Worm (Caenorhabditis elegans) whole organism, L4/young adult: ENCODE results near the gene glr-6.
A peak's percentile ranks its signal among the peaks of the same experiment; 100 is the strongest.
"Not testable (repeated sequence)": the region's sequence is repeated elsewhere in the genome, so short reads cannot be mapped to it uniquely, and the experiment has no call there.

ENCODE experiments used
- W03F9.2 ChIP-seq: fragments of 150-350 bp; optimal IDR thresholded peaks from 2 replicates; lab custom pipeline; 2014; ENCODE audit warnings: missing biosample characterization, missing genetic modification characterization
- dao-5 ChIP-seq: sonication (generic microtip); optimal IDR thresholded peaks from 2 replicates; lab custom pipeline; 2016; ENCODE audit warnings: missing genotype, missing genetic modification characterization, moderate library complexity, missing compliant biosample characterization
- him-1 ChIP-seq: sonication (generic microtip); optimal IDR thresholded peaks from 2 replicates; lab custom pipeline; 2016; ENCODE audit warnings: missing genotype, missing genetic modification reagents, missing genetic modification characterization, missing compliant biosample characterization

glr-6 gene

ce11 chrX:6840670-6841308 lies at the start of gene glr-6, which contains the start of gene asg-2:
Gene glr-6 (minus strand): TSS chrX:6840720.
Gene asg-2 (plus strand): TSS chrX:6841258.
- TF ChIP-seq him-1 (peak; percentile 22), dao-5 (tag; lab: Kevin White, UChicago) (no peak), W03F9.2 (tag; lab: Kevin White, UChicago) (peak; percentile 55)

- TF ChIP-seq him-1 (no peak), dao-5 (tag; lab: Kevin White, UChicago) (no peak), W03F9.2 (tag; lab: Kevin White, UChicago) (no peak)
These were observed 48.9 kb upstream of the glr-6 start, which contains the start of gene unc-6 for ce11 chrX:6889374-6889773. Gene unc-6 (plus strand): TSS chrX:6889674.

DNA sequence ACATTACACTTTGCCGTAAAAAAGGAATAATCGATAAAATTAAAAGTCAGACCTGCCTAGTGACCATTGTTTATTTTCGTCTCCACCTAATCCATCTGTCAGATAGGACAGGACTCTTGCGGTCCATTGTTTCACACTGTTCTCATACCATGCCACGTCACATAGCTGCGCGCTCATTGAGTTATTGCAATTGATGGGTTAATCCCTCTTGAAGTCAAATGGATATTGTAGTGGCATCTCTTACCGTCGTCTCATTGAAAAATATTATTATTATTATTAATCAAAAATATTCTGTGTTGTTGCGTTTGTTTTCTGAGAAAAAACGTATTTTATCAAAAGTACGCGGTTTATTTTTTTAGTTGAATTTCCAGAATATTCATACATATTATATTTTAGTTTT lies 47.7 kb upstream of the glr-6 start:
- TF ChIP-seq dao-5 (tag; lab: Kevin White, UChicago) (no peak), W03F9.2 (tag; lab: Kevin White, UChicago) (no peak), him-1 (no peak)

DNA sequence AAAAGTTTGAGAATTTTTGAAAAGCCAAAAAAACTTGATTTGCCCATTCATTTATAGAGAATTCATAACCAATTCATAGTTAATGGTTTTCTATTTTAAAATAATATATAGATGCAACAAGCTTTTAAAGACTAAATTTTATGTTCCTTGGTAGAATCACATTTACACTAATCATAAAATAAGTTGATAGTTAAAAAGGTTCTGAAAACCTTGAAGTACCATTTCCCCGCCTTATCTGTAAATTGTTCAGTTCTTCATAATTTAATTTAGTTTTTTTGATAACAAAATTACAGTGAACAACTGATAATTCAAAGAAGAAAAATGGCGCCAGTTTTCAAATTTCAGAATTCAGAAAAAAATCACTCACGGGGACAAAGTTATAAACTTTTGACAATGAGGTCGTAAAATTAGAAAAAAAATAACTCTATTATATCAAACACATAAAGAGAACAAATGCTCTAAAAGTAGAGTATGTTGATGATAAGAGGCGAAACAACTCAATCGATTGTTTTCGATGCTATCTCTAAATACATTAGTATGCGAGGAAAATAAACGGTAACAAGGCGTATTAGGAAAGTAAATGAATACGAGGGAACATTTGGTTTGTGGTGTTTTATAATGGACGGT lies 44.8 kb upstream of the glr-6 start, which contains the start of gene F41C6.7:
TSS of gene F41C6.7 (minus strand) at position 51 of the 627 bp plus-strand sequence.
- TF ChIP-seq him-1 (no peak), dao-5 (tag; lab: Kevin White, UChicago) (no peak), W03F9.2 (tag; lab: Kevin White, UChicago) (no peak)

ce11 chrX:6884439-6884838 lies 43.9 kb upstream of the glr-6 start:
- TF ChIP-seq him-1 (no peak), W03F9.2 (tag; lab: Kevin White, UChicago) (no peak), dao-5 (tag; lab: Kevin White, UChicago) (no peak)

DNA sequence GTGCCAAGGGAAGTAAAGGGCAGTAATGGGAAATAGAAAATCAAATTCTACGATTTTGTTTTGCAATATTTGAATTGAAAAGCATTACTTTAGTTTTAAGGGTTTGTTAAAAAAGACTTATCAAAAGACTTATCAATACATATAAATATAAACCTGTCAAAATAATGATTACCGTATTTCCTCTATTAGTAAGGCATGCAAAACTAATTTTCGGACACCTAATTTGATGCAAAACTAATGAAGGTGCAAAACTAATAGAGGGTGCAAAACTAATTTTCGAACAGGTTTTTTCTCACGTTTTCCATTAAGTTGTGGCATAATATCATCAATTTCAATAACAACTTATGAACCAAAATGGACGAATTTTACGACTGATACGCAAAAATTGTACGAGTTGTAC lies 41.3 kb upstream of the glr-6 start, which contains the start of gene F41C6.6:
TSS of gene F41C6.6 (minus strand) at position 101 of the 400 bp plus-strand sequence.
- TF ChIP-seq W03F9.2 (tag; lab: Kevin White, UChicago); dao-5 (tag; lab: Kevin White, UChicago); him-1: not testable (repeated sequence)

DNA sequence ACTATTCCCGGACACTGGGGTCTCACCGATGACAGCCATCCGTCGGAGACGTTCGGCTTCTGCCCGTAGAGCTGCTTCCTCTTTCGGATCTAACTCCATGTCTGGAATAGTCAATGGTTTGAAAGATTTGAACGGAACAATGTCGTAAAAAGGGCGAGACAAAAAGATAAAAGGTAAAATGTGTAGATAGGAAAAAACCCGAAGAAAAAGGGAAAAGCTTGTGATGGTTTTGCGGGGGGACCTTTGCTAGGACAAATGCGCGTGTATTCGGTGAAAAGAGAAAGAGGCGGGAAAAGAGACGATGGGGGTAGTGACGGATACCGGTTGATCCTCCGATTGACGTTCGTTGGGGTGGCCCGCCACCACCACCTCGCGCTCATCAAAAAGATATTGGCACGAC lies 36.9 kb upstream of the glr-6 start, which contains the start of gene col-173:
TSS of gene col-173 (minus strand) at position 101 of the 400 bp plus-strand sequence.
- TF ChIP-seq him-1 (no peak), W03F9.2 (tag; lab: Kevin White, UChicago) (no peak), dao-5 (tag; lab: Kevin White, UChicago) (no peak)

- TF ChIP-seq dao-5 (tag; lab: Kevin White, UChicago) (no peak), him-1 (no peak), W03F9.2 (tag; lab: Kevin White, UChicago) (no peak)
These were observed 34.8 kb upstream of the glr-6 start for ce11 chrX:6875273-6875672.

DNA sequence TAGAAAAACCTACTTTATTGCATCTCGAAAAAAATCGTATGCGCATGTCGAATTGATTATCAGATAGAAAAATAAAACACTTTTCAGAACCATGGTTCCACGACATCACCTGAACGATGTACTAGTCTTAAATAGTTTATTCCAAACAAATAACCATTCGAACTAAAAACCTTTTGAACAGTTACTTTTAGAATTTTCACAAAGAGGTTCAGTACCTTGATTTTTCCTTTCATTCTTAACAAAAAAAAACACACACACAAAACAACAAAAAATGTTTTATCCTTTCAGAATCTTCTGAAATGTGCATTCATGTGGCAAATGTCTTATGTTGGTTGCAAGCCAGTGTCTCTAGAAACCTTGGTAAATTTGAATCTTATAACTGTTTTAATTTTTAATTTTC lies 34.2 kb upstream of the glr-6 start, which contains the start of gene F41C6.4:
TSS of gene F41C6.4 (minus strand) at position 101 of the 400 bp plus-strand sequence.
- TF ChIP-seq W03F9.2 (tag; lab: Kevin White, UChicago) (no peak), him-1 (no peak), dao-5 (tag; lab: Kevin White, UChicago) (no peak)

DNA sequence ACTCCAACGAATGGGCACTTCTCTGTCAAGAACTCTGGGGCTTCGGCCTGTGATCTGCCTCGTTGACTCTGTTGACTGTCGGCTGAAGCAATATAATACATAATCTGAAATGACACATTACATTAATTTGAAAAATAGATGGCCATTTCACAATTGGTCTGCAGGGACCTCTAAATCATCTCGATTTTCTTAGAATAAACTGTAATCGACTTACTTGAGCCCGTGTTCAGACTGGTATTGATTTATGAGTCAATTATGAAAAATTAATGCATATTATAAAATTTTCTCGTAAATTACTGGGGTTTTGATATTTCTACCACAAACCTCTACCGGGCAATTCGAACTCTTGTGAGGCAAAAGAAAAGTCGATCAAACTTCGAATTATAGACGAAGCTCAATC lies 28.1 kb upstream of the glr-6 start, which contains the start of gene C53B7.6:
TSS of gene C53B7.6 (minus strand) at position 101 of the 400 bp plus-strand sequence.
- not testable (repeated sequence) for TF ChIP-seq dao-5 (tag; lab: Kevin White, UChicago); W03F9.2 (tag; lab: Kevin White, UChicago); him-1

- TF ChIP-seq him-1 (no peak), W03F9.2 (tag; lab: Kevin White, UChicago) (peak; percentile 47), dao-5 (tag; lab: Kevin White, UChicago) (peak; percentile 85)
These were observed 27.2 kb upstream of the glr-6 start for ce11 chrX:6867707-6868106.

- TF ChIP-seq dao-5 (tag; lab: Kevin White, UChicago), result no peak
- no peak for TF ChIP-seq him-1
- no peak for TF ChIP-seq W03F9.2 (tag; lab: Kevin White, UChicago)
These were observed 26.4 kb upstream of the glr-6 start for ce11 chrX:6866900-6867299.

DNA sequence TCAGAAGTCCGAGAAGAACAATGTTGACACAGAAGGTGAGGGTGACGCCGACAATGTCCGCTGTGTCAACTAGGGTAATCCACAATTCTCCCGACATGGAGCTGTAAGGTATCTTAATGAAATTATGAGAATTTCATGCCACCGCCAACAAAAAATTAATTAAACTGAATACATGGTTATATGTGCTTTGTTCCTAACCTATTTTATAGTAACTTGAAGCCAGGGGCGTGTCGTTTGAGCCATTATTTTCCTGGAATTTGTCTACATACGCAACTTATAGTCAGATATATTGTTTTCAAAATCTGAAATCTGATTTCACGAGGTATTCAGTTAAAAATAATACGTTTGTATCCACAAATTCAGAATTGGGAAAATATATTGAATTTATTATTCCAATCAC lies 25.3 kb upstream of the glr-6 start, which contains the start of gene odr-10:
TSS of gene odr-10 (minus strand) at position 101 of the 400 bp plus-strand sequence.
- TF ChIP-seq dao-5 (tag; lab: Kevin White, UChicago) (no peak), W03F9.2 (tag; lab: Kevin White, UChicago) (no peak), him-1 (no peak)

DNA sequence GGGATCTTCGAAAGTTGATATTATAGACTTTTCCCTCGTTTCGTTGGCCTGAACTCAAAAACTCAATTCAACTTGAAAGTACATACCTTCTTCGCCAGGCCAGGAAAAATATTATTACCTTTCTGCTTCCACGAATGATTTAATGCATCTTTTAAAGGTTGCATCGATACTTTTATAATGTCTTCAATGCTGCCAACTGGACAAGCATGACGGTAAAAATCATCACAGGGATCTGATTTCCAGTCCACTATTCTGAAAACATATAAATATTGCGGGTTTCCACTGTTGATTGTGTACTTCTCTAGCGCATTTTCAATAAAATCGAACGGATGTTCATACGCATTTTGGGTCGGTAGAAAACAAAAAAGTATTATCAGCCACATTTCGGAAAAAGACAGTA lies 22.5 kb upstream of the glr-6 start, which contains the start of gene nep-4:
TSS of gene nep-4 (minus strand) at position 393 of the 400 bp plus-strand sequence.
- TF ChIP-seq dao-5 (tag; lab: Kevin White, UChicago), result no peak
- no peak for TF ChIP-seq him-1
- TF ChIP-seq W03F9.2 (tag; lab: Kevin White, UChicago), result no peak
